Worm (Caenorhabditis elegans) whole organism, mixed stage, embryonic: ENCODE measurements around the gene K09C8.7.
A peak's percentile ranks its signal among the peaks of the same experiment; 100 is the strongest.

Experiments
- M03D4.4 ChIP-seq: sonication (generic microtip); optimal IDR thresholded peaks from 2 replicates; lab custom pipeline; 2017; ENCODE audit warnings: mild to moderate bottlenecking, missing genetic modification characterization, missing compliant biosample characterization
- bed-3 ChIP-seq: fragments of 200-800 bp; sonication (Bioruptor generic); optimal IDR thresholded peaks from 3 replicates; lab custom pipeline; 2018; ENCODE audit warnings: mild to moderate bottlenecking, missing genetic modification characterization, moderate library complexity, missing compliant biosample characterization
- blmp-1 ChIP-seq: fragments of 150-350 bp; optimal IDR thresholded peaks from 2 replicates; lab custom pipeline; 2014; ENCODE audit warnings: missing biosample characterization, missing genetic modification characterization
- ceh-39 ChIP-seq: fragments of 150-350 bp; optimal IDR thresholded peaks from 2 replicates; lab custom pipeline; 2014; ENCODE audit warnings: missing biosample characterization, missing genetic modification characterization
- ceh-43 ChIP-seq: fragments of 200-800 bp; sonication (Bioruptor generic); optimal IDR thresholded peaks from 2 replicates; lab custom pipeline; 2018; ENCODE audit warnings: mild to moderate bottlenecking, missing genetic modification characterization, moderate library complexity, missing compliant biosample characterization
- ceh-83 ChIP-seq: fragments of 200-800 bp; sonication (Bioruptor generic); optimal IDR thresholded peaks from 2 replicates; lab custom pipeline; 2018; ENCODE audit warnings: mild to moderate bottlenecking, missing genetic modification characterization, missing compliant biosample characterization
- ces-1 ChIP-seq: fragments of 150-350 bp; optimal IDR thresholded peaks from 2 replicates; lab custom pipeline; 2014; ENCODE audit warnings: missing biosample characterization, missing genetic modification reagents, missing genetic modification characterization
- cnd-1 ChIP-seq: fragments of 200-800 bp; sonication (Bioruptor generic); optimal IDR thresholded peaks from 2 replicates; lab custom pipeline; 2018; ENCODE audit warnings: mild to moderate bottlenecking, missing genetic modification characterization, missing compliant biosample characterization
- drap-1 ChIP-seq: fragments of 200-800 bp; sonication (Bioruptor generic); optimal IDR thresholded peaks from 3 replicates; lab custom pipeline; 2018; ENCODE audit warnings: mild to moderate bottlenecking, missing genetic modification characterization, missing compliant biosample characterization
- elt-1 ChIP-seq: sonication (generic microtip); optimal IDR thresholded peaks from 2 replicates; lab custom pipeline; 2017; ENCODE audit warnings: missing genetic modification characterization, mild to moderate bottlenecking, missing compliant biosample characterization, antibody characterized with exemption, moderate library complexity, borderline replicate concordance; ENCODE audit not compliant: insufficient read depth
- elt-3 ChIP-seq: fragments of 150-350 bp; optimal IDR thresholded peaks from 2 replicates; lab custom pipeline; 2014; ENCODE audit warnings: missing biosample characterization, missing genetic modification characterization
- flh-1 ChIP-seq: fragments of 200-800 bp; sonication (Bioruptor generic); optimal IDR thresholded peaks from 2 replicates; lab custom pipeline; 2018; ENCODE audit warnings: mild to moderate bottlenecking, missing genetic modification characterization, moderate library complexity, missing compliant biosample characterization
- ham-2 ChIP-seq: fragments of 200-800 bp; sonication (Bioruptor generic); optimal IDR thresholded peaks from 2 replicates; lab custom pipeline; 2018; ENCODE audit warnings: mild to moderate bottlenecking, missing genetic modification characterization, missing compliant biosample characterization
- hlh-1 ChIP-seq: fragments of 150-350 bp; optimal IDR thresholded peaks from 2 replicates; lab custom pipeline; 2014; ENCODE audit warnings: missing biosample characterization, missing genetic modification reagents, missing genetic modification characterization
- lin-13 ChIP-seq: fragments of 150-350 bp; optimal IDR thresholded peaks from 2 replicates; lab custom pipeline; 2014; ENCODE audit warnings: missing biosample characterization, missing genetic modification characterization
- lin-32 ChIP-seq: fragments of 200-800 bp; sonication (Bioruptor generic); optimal IDR thresholded peaks from 2 replicates; lab custom pipeline; 2018; ENCODE audit warnings: mild to moderate bottlenecking, missing genetic modification characterization, missing compliant biosample characterization
- lsy-2 ChIP-seq: fragments of 150-350 bp; optimal IDR thresholded peaks from 2 replicates; lab custom pipeline; 2014; ENCODE audit warnings: missing biosample characterization, missing genetic modification characterization
- mab-5 ChIP-seq: fragments of 150-350 bp; optimal IDR thresholded peaks from 2 replicates; lab custom pipeline; 2014; ENCODE audit warnings: missing biosample characterization, missing genetic modification characterization
- mep-1 ChIP-seq: fragments of 150-350 bp; optimal IDR thresholded peaks from 2 replicates; lab custom pipeline; 2017; ENCODE audit warnings: missing biosample characterization, missing genetic modification reagents, missing genetic modification characterization, inconsistent platforms
- mls-2 ChIP-seq: sonication (generic microtip); optimal IDR thresholded peaks from 2 replicates; lab custom pipeline; 2016; ENCODE audit warnings: mild to moderate bottlenecking, missing genetic modification characterization, moderate library complexity, missing compliant biosample characterization
- nhr-12 ChIP-seq: fragments of 150-350 bp; optimal IDR thresholded peaks from 2 replicates; lab custom pipeline; 2014; ENCODE audit warnings: missing biosample characterization, missing genetic modification characterization
- nhr-2 ChIP-seq: fragments of 150-350 bp; optimal IDR thresholded peaks from 2 replicates; lab custom pipeline; 2014; ENCODE audit warnings: missing biosample characterization, missing genetic modification characterization
- nhr-237 ChIP-seq: fragments of 150-350 bp; optimal IDR thresholded peaks from 2 replicates; lab custom pipeline; 2014; ENCODE audit warnings: missing biosample characterization, missing genetic modification characterization
- nhr-28 ChIP-seq: fragments of 150-350 bp; optimal IDR thresholded peaks from 2 replicates; lab custom pipeline; 2014; ENCODE audit warnings: missing biosample characterization, missing genetic modification characterization
- nhr-76 ChIP-seq: sonication (generic microtip); optimal IDR thresholded peaks from 2 replicates; lab custom pipeline; 2017; ENCODE audit warnings: missing biosample characterization, missing genetic modification characterization
- pha-4 ChIP-seq: fragments of 150-350 bp; optimal IDR thresholded peaks from 2 replicates; lab custom pipeline; 2018; ENCODE audit warnings: missing biosample characterization, missing genetic modification reagents, missing genetic modification characterization
- sem-2 ChIP-seq: fragments of 200-800 bp; sonication (Bioruptor generic); optimal IDR thresholded peaks from 2 replicates; lab custom pipeline; 2018; ENCODE audit warnings: mild to moderate bottlenecking, missing genetic modification characterization, missing compliant biosample characterization
- snpc-4 ChIP-seq: fragments of 150-350 bp; optimal IDR thresholded peaks from 2 replicates; lab custom pipeline; 2014; ENCODE audit warnings: missing biosample characterization, missing genetic modification characterization
- sptf-1 ChIP-seq: sonication (generic microtip); optimal IDR thresholded peaks from 2 replicates; lab custom pipeline; 2017; ENCODE audit warnings: mild to moderate bottlenecking, missing genetic modification characterization, moderate library complexity, missing compliant biosample characterization
- tbx-8 ChIP-seq: fragments of 200-800 bp; sonication (Bioruptor generic); optimal IDR thresholded peaks from 2 replicates; lab custom pipeline; 2018; ENCODE audit warnings: mild to moderate bottlenecking, missing genetic modification characterization, moderate library complexity, missing compliant biosample characterization
- unc-120 ChIP-seq: sonication (generic microtip); optimal IDR thresholded peaks from 2 replicates; lab custom pipeline; 2017; ENCODE audit warnings: missing genetic modification characterization, missing compliant biosample characterization; ENCODE audit not compliant: poor library complexity, severe bottlenecking
- unc-39 ChIP-seq: fragments of 150-350 bp; optimal IDR thresholded peaks from 2 replicates; lab custom pipeline; 2014; ENCODE audit warnings: missing biosample characterization, missing genetic modification characterization
- unc-62 ChIP-seq: fragments of 150-350 bp; optimal IDR thresholded peaks from 2 replicates; lab custom pipeline; 2014; ENCODE audit warnings: missing biosample characterization, missing genetic modification reagents, missing genetic modification characterization
- zip-8 ChIP-seq: fragments of 150-350 bp; optimal IDR thresholded peaks from 2 replicates; lab custom pipeline; 2014; ENCODE audit warnings: missing biosample characterization, missing genetic modification characterization
- ztf-11 ChIP-seq: fragments of 150-350 bp; optimal IDR thresholded peaks from 2 replicates; lab custom pipeline; 2014; ENCODE audit warnings: missing biosample characterization, missing genetic modification characterization

The K09C8.7 gene

DNA sequence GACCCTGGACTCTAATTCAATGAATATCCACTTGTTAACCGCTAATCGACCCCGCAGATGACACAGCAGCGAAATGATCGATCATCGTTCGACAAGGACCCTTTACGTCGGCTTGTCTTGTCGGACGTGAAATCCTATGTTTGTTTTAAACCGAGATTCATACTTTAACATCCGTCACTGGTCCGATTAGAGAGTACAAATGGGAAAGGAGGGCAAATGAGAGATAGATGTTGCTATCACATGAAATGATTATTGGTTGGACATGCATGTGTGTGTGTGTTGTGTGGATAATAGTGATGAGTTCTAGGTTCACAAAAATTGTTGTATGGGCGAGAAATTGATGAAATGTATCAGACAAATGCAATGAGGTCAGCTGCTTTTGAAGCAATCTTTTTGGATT is 41.5 kb downstream of the K09C8.7 start:
- peak; percentile 38 for TF ChIP-seq unc-120 (tag; lab: Kevin White, UChicago)
- peak; percentile 55 for TF ChIP-seq unc-62 (GFP tag; lab: Kevin White, UChicago)
- no peak for TF ChIP-seq nhr-12 (tag; lab: Kevin White, UChicago)

DNA sequence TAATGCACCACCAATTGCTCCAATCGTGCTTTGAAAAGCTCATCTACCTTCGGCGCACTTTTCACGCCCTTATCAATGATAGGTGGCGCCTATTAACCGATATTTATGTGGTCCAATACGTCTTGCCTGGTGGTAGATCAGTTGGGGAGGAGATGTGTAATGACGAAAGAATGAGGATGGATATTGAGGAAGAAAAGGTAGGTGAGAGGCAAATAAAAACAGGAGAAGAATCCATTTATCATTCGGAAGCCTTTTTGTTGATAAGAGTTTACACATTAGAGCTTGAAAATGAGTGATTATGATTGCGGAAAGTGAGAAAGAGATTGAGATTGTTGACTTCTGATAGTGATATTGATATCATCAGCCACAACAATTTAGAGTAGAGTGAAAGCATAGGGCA is 43.8 kb downstream of the K09C8.7 start:
- peak; percentile 7 for TF ChIP-seq mab-5 (tag; lab: Kevin White, UChicago)
- TF ChIP-seq drap-1, result no peak
- TF ChIP-seq unc-62 (GFP tag; lab: Kevin White, UChicago), result peak; percentile 53

DNA sequence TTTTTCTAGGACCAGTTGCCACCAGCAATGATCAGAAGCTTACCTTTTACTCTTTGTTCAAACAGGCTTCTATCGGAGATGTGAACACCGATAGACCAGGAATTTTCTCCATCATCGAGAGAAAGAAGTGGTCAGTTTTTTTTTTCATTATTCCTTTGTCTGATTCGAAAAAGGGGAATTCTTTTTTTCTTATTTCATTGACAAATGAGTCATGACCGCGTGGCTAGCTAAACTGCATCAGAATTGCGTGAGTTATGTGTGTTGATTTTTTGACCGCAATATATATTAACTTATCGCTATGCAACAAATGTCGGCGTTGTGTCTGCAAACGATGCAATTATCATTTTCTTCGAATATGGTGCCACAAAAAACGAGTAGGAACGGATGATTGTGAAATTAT is 47.8 kb downstream of the K09C8.7 start:
- TF ChIP-seq unc-120 (tag; lab: Kevin White, UChicago), result no peak
- no peak for TF ChIP-seq unc-62 (GFP tag; lab: Kevin White, UChicago)
- no peak for TF ChIP-seq snpc-4 (tag; lab: Kevin White, UChicago)
- TF ChIP-seq nhr-237 (tag; lab: Kevin White, UChicago), result no peak
- TF ChIP-seq elt-3 (tag; lab: Kevin White, UChicago), result no peak

DNA sequence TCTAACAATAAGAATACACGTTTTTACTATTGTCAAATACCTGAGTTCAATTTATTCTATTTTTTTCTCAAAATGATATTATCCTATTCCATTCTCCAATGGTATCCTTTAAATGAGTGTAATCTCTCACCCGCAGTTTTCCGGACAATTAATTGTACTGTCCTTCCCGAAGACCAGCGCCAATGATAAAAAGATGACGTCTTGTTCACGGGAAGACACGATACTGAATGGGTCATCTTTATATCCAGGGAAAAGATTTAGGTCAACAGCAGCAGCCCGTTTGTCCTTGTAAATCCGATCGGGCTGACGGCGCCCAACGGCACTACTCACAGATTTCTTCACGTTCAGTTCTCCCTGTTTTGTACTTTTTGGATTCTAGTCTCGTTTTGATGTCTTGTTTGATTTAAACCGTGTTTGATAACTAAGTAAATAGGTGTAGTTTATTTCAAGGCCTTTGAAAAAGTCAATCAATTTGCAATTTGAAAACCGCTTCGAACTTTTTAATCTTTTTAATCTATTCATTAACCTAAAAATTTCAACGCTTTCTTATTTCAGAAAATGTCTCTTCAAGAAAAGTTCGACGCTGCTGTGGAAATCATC is 48.4 kb downstream of the K09C8.7 start, which contains the start of gene acbp-3:
Gene acbp-3 (plus strand): TSS at position 550 of the 600 bp plus-strand sequence.
- TF ChIP-seq unc-39 (tag; lab: Kevin White, UChicago), result no peak
- TF ChIP-seq nhr-2, result no peak
- no peak for TF ChIP-seq ces-1 (GFP tag; lab: Kevin White, UChicago)
- no peak for TF ChIP-seq elt-1
- TF ChIP-seq zip-8 (tag; lab: Kevin White, UChicago), result no peak
- no peak for TF ChIP-seq hlh-1
- no peak for TF ChIP-seq blmp-1 (tag; lab: Kevin White, UChicago)
- no peak for TF ChIP-seq cnd-1 (tag; lab: Kevin White, UChicago)
- no peak for TF ChIP-seq nhr-76 (tag; lab: Kevin White, UChicago)

DNA sequence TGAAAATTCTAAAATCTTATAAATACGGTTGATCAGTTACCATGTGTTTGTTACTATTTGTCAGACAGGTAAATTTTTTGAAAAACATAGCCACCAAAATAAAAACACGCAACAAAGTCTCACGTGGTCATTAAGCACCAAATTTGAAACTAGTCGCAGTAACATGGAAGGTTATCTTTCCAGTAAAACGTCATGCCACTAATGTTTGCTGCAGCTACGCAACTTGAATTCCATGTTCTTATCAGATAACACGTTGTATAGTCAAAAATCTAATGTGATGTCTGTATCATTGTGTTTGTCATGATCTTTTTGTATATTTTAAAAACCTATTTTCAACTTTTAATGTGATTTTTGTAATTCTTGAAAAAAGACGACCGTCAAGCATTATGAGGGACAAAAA is 49.4 kb downstream of the K09C8.7 start:
- TF ChIP-seq nhr-237 (tag; lab: Kevin White, UChicago) (no peak), drap-1 (no peak), zip-8 (tag; lab: Kevin White, UChicago) (no peak), snpc-4 (tag; lab: Kevin White, UChicago) (no peak), tbx-8 (GFP tag; lab: Kevin White, UChicago) (no peak), blmp-1 (tag; lab: Kevin White, UChicago) (no peak)

DNA sequence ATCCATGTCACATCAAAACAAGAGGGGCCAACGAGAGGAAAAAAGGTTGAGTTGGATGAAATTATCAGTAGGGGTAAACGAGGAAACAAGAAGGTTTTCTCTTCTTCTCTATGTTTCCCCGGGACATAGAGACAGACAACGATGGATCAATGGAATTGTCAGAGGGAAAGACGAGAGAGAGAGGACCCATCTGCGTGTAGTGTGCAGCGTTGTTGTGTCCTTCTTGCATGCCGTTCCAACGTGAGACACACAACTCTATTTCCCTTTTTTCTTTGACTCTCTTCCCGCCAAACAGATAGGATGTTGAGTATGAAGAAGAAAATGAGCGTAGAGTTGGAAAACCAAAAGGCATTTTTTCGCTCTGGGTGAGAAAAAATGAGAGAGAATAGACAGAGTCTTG is 50.2 kb downstream of the K09C8.7 start:
- no peak for TF ChIP-seq zip-8 (tag; lab: Kevin White, UChicago)
- TF ChIP-seq sptf-1, result no peak
- TF ChIP-seq ceh-83, result no peak
- no peak for TF ChIP-seq flh-1 (GFP tag; lab: Kevin White, UChicago)
- TF ChIP-seq mab-5 (tag; lab: Kevin White, UChicago), result no peak
- TF ChIP-seq unc-62 (GFP tag; lab: Kevin White, UChicago), result peak; percentile 72
- peak; percentile 72 for TF ChIP-seq mep-1 (tag; lab: Kevin White, UChicago)
- TF ChIP-seq bed-3 (GFP tag; lab: Kevin White, UChicago), result no peak
- TF ChIP-seq hlh-1, result peak; percentile 74
- TF ChIP-seq cnd-1 (tag; lab: Kevin White, UChicago), result peak; percentile 18
- peak; percentile 69 for TF ChIP-seq ces-1 (GFP tag; lab: Kevin White, UChicago)
- TF ChIP-seq lin-32 (GFP tag; lab: Kevin White, UChicago), result no peak
- peak; percentile 35 for TF ChIP-seq nhr-12 (tag; lab: Kevin White, UChicago)
- no peak for TF ChIP-seq ztf-11 (tag; lab: Kevin White, UChicago)
- no peak for TF ChIP-seq lin-13 (tag; lab: Kevin White, UChicago)
- no peak for TF ChIP-seq lsy-2 (tag; lab: Kevin White, UChicago)
- peak; percentile 27 for TF ChIP-seq M03D4.4 (tag; lab: Kevin White, UChicago)
- TF ChIP-seq mls-2 (tag; lab: Kevin White, UChicago), result peak; percentile 25
- no peak for TF ChIP-seq elt-1
- TF ChIP-seq drap-1, result peak; percentile 45
- TF ChIP-seq unc-120 (tag; lab: Kevin White, UChicago), result peak; percentile 86
- no peak for TF ChIP-seq nhr-237 (tag; lab: Kevin White, UChicago)
- TF ChIP-seq pha-4 (tag; lab: Kevin White, UChicago), result no peak
- no peak for TF ChIP-seq nhr-28
- TF ChIP-seq tbx-8 (GFP tag; lab: Kevin White, UChicago), result no peak
- TF ChIP-seq ceh-43 (GFP tag; lab: Kevin White, UChicago), result no peak
- no peak for TF ChIP-seq nhr-2
- TF ChIP-seq nhr-76 (tag; lab: Kevin White, UChicago), result no peak
- no peak for TF ChIP-seq snpc-4 (tag; lab: Kevin White, UChicago)
- TF ChIP-seq blmp-1 (tag; lab: Kevin White, UChicago), result no peak
- TF ChIP-seq elt-3 (tag; lab: Kevin White, UChicago), result no peak
- no peak for TF ChIP-seq sem-2 (GFP tag; lab: Kevin White, UChicago)
- TF ChIP-seq unc-39 (tag; lab: Kevin White, UChicago), result no peak
- no peak for TF ChIP-seq ham-2
- no peak for TF ChIP-seq ceh-39 (tag; lab: Kevin White, UChicago)
